Worm (Caenorhabditis elegans) whole organism, L2 larva: ENCODE data around the gene clec-136.

ENCODE experiments used
- ama-1 ChIP-seq: fragments of 150-350 bp; optimal IDR thresholded peaks from 2 replicates; lab custom pipeline; 2018; ENCODE audit warnings: inconsistent platforms
- fos-1 ChIP-seq: fragments of 150-350 bp; optimal IDR thresholded peaks from 2 replicates; lab custom pipeline; 2014; ENCODE audit warnings: missing biosample characterization, missing genetic modification characterization
- nhr-77 ChIP-seq: fragments of 150-350 bp; optimal IDR thresholded peaks from 2 replicates; lab custom pipeline; 2014; ENCODE audit warnings: missing biosample characterization, missing genetic modification characterization
- unc-39 ChIP-seq: fragments of 150-350 bp; optimal IDR thresholded peaks from 2 replicates; lab custom pipeline; 2014; ENCODE audit warnings: missing biosample characterization, missing genetic modification characterization
- unc-55 ChIP-seq: fragments of 150-350 bp; sonication (generic microtip); optimal IDR thresholded peaks from 3 replicates; lab custom pipeline; 2014; ENCODE audit warnings: missing biosample characterization, missing genetic modification reagents, missing genetic modification characterization
- ztf-1 ChIP-seq: fragments of 200-800 bp; sonication (Bioruptor generic); conservative IDR thresholded peaks from 2 replicates; pipeline ENCODE4 v1.3.6; 2022; ENCODE audit warnings: missing genetic modification characterization, missing compliant biosample characterization
- ztf-11 ChIP-seq: sonication (generic microtip); optimal IDR thresholded peaks from 2 replicates; lab custom pipeline; 2017; ENCODE audit warnings: missing biosample characterization, missing genetic modification characterization

ce11 chrII:4619700-4620099, 3.4 kb upstream of the clec-136 start, which contains the start of gene clec-138:
- no peak for TF ChIP-seq ztf-1 (GFP tag; lab: Robert Waterston, UW)
- TF ChIP-seq ama-1 (lab: Kevin White, UChicago), result no peak
- TF ChIP-seq unc-39, result no peak
- no peak for TF ChIP-seq nhr-77
- no peak for TF ChIP-seq unc-55 (GFP tag; lab: Kevin White, UChicago)
- no peak for TF ChIP-seq ztf-11 (tag; lab: Kevin White, UChicago)
- TF ChIP-seq fos-1 (tag; lab: Kevin White, UChicago), result no peak
